In the genomic region with DNA sequence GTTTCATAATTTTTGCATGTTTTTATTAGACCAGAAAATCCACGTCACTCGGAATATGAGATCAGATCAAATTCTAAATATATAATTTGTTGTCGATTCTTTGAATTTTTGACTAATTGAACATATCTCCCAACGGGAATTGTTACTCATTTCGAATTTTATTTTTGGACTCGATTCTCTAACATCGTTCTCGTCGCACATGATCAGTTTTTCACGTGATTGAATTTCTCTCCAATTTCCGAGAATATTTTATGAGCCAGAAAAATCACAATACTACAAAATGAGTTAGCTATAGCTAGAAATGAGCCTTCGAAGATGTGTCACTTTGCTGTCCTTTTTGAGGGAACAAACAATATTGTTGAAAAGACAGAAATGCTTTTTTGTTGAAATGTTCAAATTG, we compare ENCODE assay signal across 1 worm cellular context.
TF ChIP-seq lines count a peak whose summit lies in the region.

No protein-coding gene starts in this region.

TF ChIP-seq in whole organism, L1 larva, 84 proteins besides CTCF, POLR2A, EP300 and RAD21 (continued from another document):
- no peak for TF ChIP-seq egl-27 (tag; optimal IDR thresholded peaks at IDR 0.05; lab: Kevin White, UChicago)
- peak; percentile 10 for TF ChIP-seq mep-1 (tag; optimal IDR thresholded peaks at IDR 0.05; lab: Kevin White, UChicago)
- TF ChIP-seq pag-3 (tag; optimal IDR thresholded peaks at IDR 0.05; lab: Kevin White, UChicago; ENCODE audit: borderline replicate concordance, insufficient read depth) = no peak
- peak; percentile 84 for TF ChIP-seq ceh-8 (GFP tag; optimal IDR thresholded peaks at IDR 0.05; lab: Kevin White, UChicago)
- no peak for TF ChIP-seq jun-1 (tag; optimal IDR thresholded peaks at IDR 0.05; lab: Kevin White, UChicago)
- TF ChIP-seq efl-1 (optimal IDR thresholded peaks at IDR 0.05; lab: Kevin White, UChicago) = no peak
- TF ChIP-seq efl-1 (GFP tag; optimal IDR thresholded peaks at IDR 0.05 in 1 of 2; lab: Kevin White, UChicago) = no peak
- TF ChIP-seq lin-14 (GFP tag; optimal IDR thresholded peaks at IDR 0.05; lab: Kevin White, UChicago) = peak; percentile 49
- TF ChIP-seq unc-130 (tag; optimal IDR thresholded peaks at IDR 0.05; lab: Kevin White, UChicago) = no peak
- TF ChIP-seq aha-1 (tag; optimal IDR thresholded peaks at IDR 0.05; lab: Kevin White, UChicago) = no peak
- TF ChIP-seq tbx-2 (tag; optimal IDR thresholded peaks at IDR 0.05; lab: Kevin White, UChicago) = no peak
- no peak for TF ChIP-seq nhr-237 (tag; optimal IDR thresholded peaks at IDR 0.05; lab: Kevin White, UChicago)
- peak; percentile 55 for TF ChIP-seq nhr-11 (tag; optimal IDR thresholded peaks at IDR 0.05; lab: Kevin White, UChicago)
- no peak for TF ChIP-seq rnt-1 (tag; optimal IDR thresholded peaks at IDR 0.05; lab: Kevin White, UChicago)
- TF ChIP-seq ztf-11 (tag; optimal IDR thresholded peaks at IDR 0.05; lab: Kevin White, UChicago) = no peak
- peak; percentile 93 for TF ChIP-seq sox-4 (tag; optimal IDR thresholded peaks at IDR 0.05; lab: Kevin White, UChicago)
- TF ChIP-seq nhr-47 (tag; optimal IDR thresholded peaks at IDR 0.05; lab: Kevin White, UChicago) = peak; percentile 83
- TF ChIP-seq irx-1 (tag; optimal IDR thresholded peaks at IDR 0.05; lab: Kevin White, UChicago) = no peak
- TF ChIP-seq mab-9 (GFP tag; IDR thresholded peaks at IDR 0.05; lab: Robert Waterston, UW) = 0 out of 2 replicates have a peak, but pooled peaks have one; percentile 22
- peak; percentile 61 for TF ChIP-seq nhr-20 (tag; optimal IDR thresholded peaks at IDR 0.05; lab: Kevin White, UChicago)
- no peak for TF ChIP-seq alr-1 (tag; optimal IDR thresholded peaks at IDR 0.05; lab: Kevin White, UChicago; ENCODE audit: borderline replicate concordance)
- no peak for TF ChIP-seq nhr-90 (tag; optimal IDR thresholded peaks at IDR 0.05; lab: Kevin White, UChicago; ENCODE audit: poor library complexity)
- no peak for TF ChIP-seq efl-3 (GFP tag; optimal IDR thresholded peaks at IDR 0.05; lab: Kevin White, UChicago)
- peak; percentile 52 for TF ChIP-seq swsn-7 (tag; optimal IDR thresholded peaks at IDR 0.05; lab: Kevin White, UChicago)
- TF ChIP-seq sptf-1 (tag; optimal IDR thresholded peaks at IDR 0.05; lab: Kevin White, UChicago) = no peak
- TF ChIP-seq lsy-2 (tag; optimal IDR thresholded peaks at IDR 0.05; lab: Kevin White, UChicago) = peak in 1 of 2 experiments; percentile 14
- TF ChIP-seq nhr-71 (tag; optimal IDR thresholded peaks at IDR 0.05; lab: Kevin White, UChicago) = peak; percentile 88
- TF ChIP-seq dsc-1 (tag; optimal IDR thresholded peaks at IDR 0.05; lab: Kevin White, UChicago) = peak; percentile 88
- TF ChIP-seq elt-2 (tag; optimal IDR thresholded peaks at IDR 0.05; lab: Kevin White, UChicago) = no peak
- no peak for TF ChIP-seq ceh-63 (GFP tag; optimal IDR thresholded peaks at IDR 0.05; lab: Kevin White, UChicago)
- peak; percentile 14 for TF ChIP-seq fkh-4 (tag; optimal IDR thresholded peaks at IDR 0.05; lab: Kevin White, UChicago; ENCODE audit: borderline replicate concordance)
- TF ChIP-seq mdl-1 (tag; optimal IDR thresholded peaks at IDR 0.05; lab: Kevin White, UChicago) = no peak
- TF ChIP-seq elt-3 (tag; optimal IDR thresholded peaks at IDR 0.05; lab: Kevin White, UChicago) = no peak
- TF ChIP-seq fos-1 (tag; optimal IDR thresholded peaks at IDR 0.05; lab: Kevin White, UChicago) = peak; percentile 18
- no peak for TF ChIP-seq nhr-28 (tag; optimal IDR thresholded peaks at IDR 0.05; lab: Kevin White, UChicago)
- no peak for TF ChIP-seq C34B4.2 (tag; optimal IDR thresholded peaks at IDR 0.05; lab: Kevin White, UChicago)
- TF ChIP-seq C04F5.9 (tag; optimal IDR thresholded peaks at IDR 0.05; lab: Kevin White, UChicago) = no peak
- TF ChIP-seq ceh-88 (GFP tag; IDR thresholded peaks at IDR 0.05; lab: Robert Waterston, UW) = no peak
- TF ChIP-seq nhr-84 (tag; optimal IDR thresholded peaks at IDR 0.05; lab: Kevin White, UChicago) = no peak
